Fruit fly (Drosophila melanogaster) S2 (cell line): ENCODE data around the gene Npc2f.

Experiments used
- CG8478 ChIP-seq: fragments of >200 bp; optimal IDR thresholded peaks from 2 replicates; lab custom pipeline; 2018
- CTCF ChIP-seq, 2 experiments: fragments of >200 bp; optimal IDR thresholded peaks; 2 replicates each; lab custom pipeline; 2018

DNA sequence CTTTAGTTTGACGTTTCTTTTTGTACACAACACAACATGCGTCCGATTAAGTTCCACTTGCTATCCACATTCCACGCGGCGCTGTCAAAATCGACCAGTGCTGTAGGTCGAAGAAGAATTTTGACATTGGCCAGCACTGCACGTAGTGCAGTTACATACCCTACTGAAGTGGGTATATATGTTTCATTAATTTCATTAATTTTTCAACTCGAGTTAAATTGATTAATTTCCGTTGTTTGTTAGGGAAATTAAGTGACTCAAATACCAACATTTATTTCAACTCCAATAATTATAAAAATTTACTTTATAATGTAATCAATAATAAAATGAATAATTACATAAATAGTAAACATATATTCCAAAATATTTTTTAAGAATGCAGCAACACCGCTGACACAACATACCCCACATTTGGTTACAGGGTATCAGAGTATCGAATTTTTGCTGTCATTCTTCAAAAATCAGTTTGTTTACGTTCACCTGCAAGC is 28.7 kb upstream of the Npc2f start, which contains the start of the genes eIF4EHP and CG18428:
- TF ChIP-seq CTCF (optimal IDR thresholded peaks at IDR 0.05; lab: Kevin White, UChicago) (no peak), CG8478 (no peak)
